Worm (Caenorhabditis elegans): Measurements from ENCODE around the gene dlst-1.

DNA sequence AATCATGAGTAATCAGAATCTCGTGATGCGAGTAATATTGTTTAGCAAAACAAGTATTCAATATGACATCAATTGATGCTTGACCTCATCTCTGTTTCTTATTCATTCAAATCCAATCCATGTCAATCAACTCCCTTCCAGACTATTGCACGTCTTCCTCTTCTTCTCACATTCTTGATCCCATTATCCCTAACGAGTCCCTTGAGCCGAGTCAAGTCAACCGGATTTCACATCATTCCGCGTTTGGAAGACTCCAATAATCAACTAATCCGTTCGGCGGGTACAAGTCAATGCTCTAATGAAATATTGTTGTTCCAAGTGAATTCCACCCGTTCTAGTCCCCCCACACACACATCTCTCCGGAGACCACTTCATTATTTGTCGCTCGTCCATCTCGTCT lies 17.4 kb upstream of the dlst-1 start:
- TF ChIP-seq hmg-4 (GFP tag; optimal IDR thresholded peaks at IDR 0.05) (no peak), ama-1 (optimal IDR thresholded peaks at IDR 0.05) (no peak)

All from whole organism, early embryonic.